Worm (Caenorhabditis elegans): Measurements from ENCODE around the gene rme-2.

DNA sequence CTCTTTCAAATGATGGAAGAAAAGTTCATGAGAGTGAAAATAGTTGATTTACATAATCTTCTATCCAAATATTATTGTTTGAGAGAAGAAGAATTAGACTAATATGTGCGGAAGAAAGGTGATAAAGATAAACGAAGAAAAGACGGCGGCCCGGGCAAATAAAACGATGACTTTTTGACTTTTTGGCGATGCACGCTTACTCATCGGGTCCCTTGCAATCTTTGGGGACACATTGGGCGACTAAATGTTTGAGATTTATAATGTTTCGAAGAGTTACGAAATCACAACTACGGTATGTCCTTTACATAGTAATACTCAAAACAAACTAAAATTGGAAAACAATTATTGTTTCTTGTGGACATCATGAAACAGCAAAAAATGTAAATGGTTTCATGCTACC, 45.0 kb downstream of the rme-2 start:
- TF ChIP-seq daf-12 (tag; optimal IDR thresholded peaks at IDR 0.05) (no peak), R02D3.7 (tag; optimal IDR thresholded peaks at IDR 0.05) (no peak)

Measured in whole organism, L4 larva.